Fruit fly (Drosophila melanogaster) whole organism, embryonic: ENCODE results near the gene CG31268.

Experiments used
- BtbVII ChIP-seq: fragments of 200-800 bp; sonication (Bioruptor generic); optimal IDR thresholded peaks from 3 replicates; lab custom pipeline; 2017; ENCODE audit warnings: missing biosample characterization, mild to moderate bottlenecking, missing genetic modification characterization
- CG10274 ChIP-seq: fragments of 200-800 bp; sonication (Bioruptor generic); optimal IDR thresholded peaks from 3 replicates; lab custom pipeline; 2017; ENCODE audit warnings: missing biosample characterization, mild to moderate bottlenecking, missing genetic modification characterization
- CG10543 ChIP-seq: fragments of 200-800 bp; sonication (Bioruptor generic); optimal IDR thresholded peaks from 3 replicates; lab custom pipeline; 2017; ENCODE audit warnings: missing biosample characterization, mild to moderate bottlenecking, missing genetic modification characterization, moderate library complexity
- CG11085 ChIP-seq: fragments of 200-800 bp; sonication (Bioruptor generic); IDR thresholded peaks from 2 replicates; pipeline ENCODE4 v1.3.6; 2022; ENCODE audit warnings: missing biosample characterization, missing genetic modification characterization
- CG11695 ChIP-seq: fragments of 200-800 bp; sonication (Bioruptor generic); IDR thresholded peaks from 3 replicates; pipeline ENCODE4 v1.3.6; 2022; ENCODE audit warnings: missing biosample characterization, missing genetic modification characterization
- CG14014 ChIP-seq: fragments of 200-800 bp; sonication (Bioruptor generic); IDR thresholded peaks from 2 replicates; pipeline ENCODE4 v1.3.6; 2022; ENCODE audit warnings: missing biosample characterization, missing genetic modification characterization
- CG14965 ChIP-seq: fragments of 200-800 bp; sonication (Bioruptor generic); optimal IDR thresholded peaks from 2 replicates; lab custom pipeline; 2016; ENCODE audit warnings: missing biosample characterization, missing genetic modification characterization, borderline replicate concordance
- CG16813 ChIP-seq: fragments of 200-800 bp; sonication (Bioruptor generic); IDR thresholded peaks from 3 replicates; pipeline ENCODE4 v1.3.6; 2022; ENCODE audit warnings: missing biosample characterization, missing genetic modification characterization; ENCODE audit not compliant: partially characterized antibody
- CG18262 ChIP-seq: fragments of 200-800 bp; optimal IDR thresholded peaks from 3 replicates; lab custom pipeline; 2019; ENCODE audit warnings: missing biosample characterization, mild to moderate bottlenecking, missing genetic modification characterization, moderate library complexity
- CG18599 ChIP-seq: fragments of 200-800 bp; sonication (Bioruptor generic); optimal IDR thresholded peaks from 3 replicates; lab custom pipeline; 2017; ENCODE audit warnings: missing biosample characterization, missing genetic modification characterization, mild to moderate bottlenecking, moderate library complexity, missing genetic modification reagents
- CG18764 ChIP-seq: fragments of 200-800 bp; sonication (Bioruptor generic); optimal IDR thresholded peaks from 3 replicates; lab custom pipeline; 2016; ENCODE audit warnings: missing biosample characterization, missing genetic modification characterization
- CG4328 ChIP-seq: fragments of 200-800 bp; sonication (Bioruptor generic); optimal IDR thresholded peaks from 3 replicates; lab custom pipeline; 2017; ENCODE audit warnings: missing biosample characterization, missing genetic modification reagents, missing genetic modification characterization
- CG4820 ChIP-seq: fragments of 200-800 bp; sonication (Bioruptor generic); optimal IDR thresholded peaks from 3 replicates; lab custom pipeline; 2016; ENCODE audit warnings: missing biosample characterization, missing genetic modification characterization
- CG7271 ChIP-seq: fragments of 200-800 bp; sonication (Bioruptor generic); optimal IDR thresholded peaks from 2 replicates; lab custom pipeline; 2018; ENCODE audit warnings: missing biosample characterization, mild to moderate bottlenecking, missing genetic modification characterization, moderate library complexity
- CG7963 ChIP-seq: fragments of 200-800 bp; sonication (Bioruptor generic); IDR thresholded peaks from 3 replicates; pipeline ENCODE4 v1.3.6; 2022; ENCODE audit warnings: missing biosample characterization, missing genetic modification characterization; ENCODE audit not compliant: partially characterized antibody
- CG9932 ChIP-seq: fragments of 200-800 bp; sonication (Bioruptor generic); IDR thresholded peaks from 2 replicates; pipeline ENCODE4 v1.3.6; 2022; ENCODE audit warnings: missing biosample characterization, missing genetic modification characterization
- D19A ChIP-seq: fragments of 200-800 bp; optimal IDR thresholded peaks from 3 replicates; lab custom pipeline; 2019; ENCODE audit warnings: missing biosample characterization, mild to moderate bottlenecking, missing genetic modification characterization, moderate library complexity
- Eip74EF ChIP-seq, 2 experiments: fragments of 200-800 bp in 1 of 2; fragments of >200 bp in 1 of 2; sonication (Bioruptor generic) in 1 of 2; optimal IDR thresholded peaks; 2 replicates each; lab custom pipeline; 2017 to 2019; ENCODE audit warnings: missing biosample characterization in 2 of 2, missing genetic modification characterization in 2 of 2, mild to moderate bottlenecking in 1 of 2, moderate library complexity in 1 of 2
- Ets65A ChIP-seq: fragments of 200-800 bp; sonication (Bioruptor generic); peaks from one replicate; lab custom pipeline; 2016; ENCODE audit warnings: missing biosample characterization, missing genetic modification characterization
- Fer3 ChIP-seq: fragments of 200-800 bp; sonication (Bioruptor generic); optimal IDR thresholded peaks from 2 replicates; lab custom pipeline; 2018; ENCODE audit warnings: missing biosample characterization, mild to moderate bottlenecking, missing genetic modification characterization, moderate library complexity
- HmgD ChIP-seq: fragments of 200-800 bp; sonication (Bioruptor generic); optimal IDR thresholded peaks from 3 replicates; lab custom pipeline; 2016; ENCODE audit warnings: missing biosample characterization, missing genetic modification characterization
- Hmx ChIP-seq: fragments of 200-800 bp; sonication (Bioruptor generic); optimal IDR thresholded peaks from 2 replicates; lab custom pipeline; 2016; ENCODE audit warnings: missing biosample characterization, missing genetic modification characterization
- Kr ChIP-seq: fragments of 200-800 bp; sonication (Bioruptor generic); optimal IDR thresholded peaks from 2 replicates; lab custom pipeline; 2017; ENCODE audit warnings: missing biosample characterization, mild to moderate bottlenecking, missing genetic modification characterization
- Lim3 ChIP-seq: fragments of 200-800 bp; sonication (Bioruptor generic); IDR thresholded peaks from 2 replicates; pipeline ENCODE4 v1.3.6; 2022; ENCODE audit warnings: missing biosample characterization, missing genetic modification characterization
- NC2α ChIP-seq: fragments of 200-800 bp; sonication (Bioruptor generic); optimal IDR thresholded peaks from 2 replicates; lab custom pipeline; 2016; ENCODE audit warnings: missing biosample characterization, missing genetic modification characterization
- Oaz ChIP-seq: fragments of 200-800 bp; sonication (Bioruptor generic); IDR thresholded peaks from 2 replicates; pipeline ENCODE4 v1.3.6; 2022; ENCODE audit warnings: missing biosample characterization, missing genetic modification characterization
- Spps ChIP-seq: fragments of 200-800 bp; sonication (Bioruptor generic); optimal IDR thresholded peaks from 2 replicates; lab custom pipeline; 2018; ENCODE audit warnings: missing biosample characterization, mild to moderate bottlenecking, missing genetic modification characterization
- TFAM ChIP-seq: fragments of 200-800 bp; sonication (Bioruptor generic); optimal IDR thresholded peaks from 2 replicates; lab custom pipeline; 2017; ENCODE audit warnings: missing biosample characterization, missing genetic modification characterization, inconsistent platforms
- Trl ChIP-seq, 3 experiments: fragments of >200 bp in 2 of 3; fragments of 200-800 bp in 1 of 3; sonication (Bioruptor generic) in 1 of 3; optimal IDR thresholded peaks; 2 replicates in 1 of 3; 3 replicates in 2 of 3; lab custom pipeline; 2016 to 2017; ENCODE audit warnings: missing biosample characterization in 1 of 3, missing genetic modification characterization in 1 of 3
- bbx ChIP-seq: fragments of 200-800 bp; sonication (Bioruptor generic); IDR thresholded peaks from 2 replicates; pipeline ENCODE4 v1.3.6; 2022; ENCODE audit warnings: missing biosample characterization, missing genetic modification characterization; ENCODE audit not compliant: partially characterized antibody
- corto ChIP-seq: fragments of 200-800 bp; sonication (Bioruptor generic); optimal IDR thresholded peaks from 2 replicates; lab custom pipeline; 2016; ENCODE audit warnings: missing biosample characterization, mild to moderate bottlenecking, missing genetic modification characterization, moderate library complexity
- dimm ChIP-seq: fragments of 200-800 bp; sonication (Bioruptor generic); IDR thresholded peaks from 2 replicates; pipeline ENCODE4 v1.3.6; 2022; ENCODE audit warnings: missing biosample characterization, missing genetic modification characterization
- lab ChIP-seq: fragments of 200-800 bp; sonication (Bioruptor generic); optimal IDR thresholded peaks from 3 replicates; lab custom pipeline; 2017; ENCODE audit warnings: missing biosample characterization, missing genetic modification characterization, mild to moderate bottlenecking, moderate library complexity, missing genetic modification reagents
- pan ChIP-seq, 4 experiments: fragments of >200 bp in 3 of 4; fragments of 200-800 bp in 1 of 4; sonication (Bioruptor generic) in 1 of 4; optimal IDR thresholded peaks in 3 of 4; IDR thresholded peaks in 1 of 4; 2 replicates each; pipeline versions ENCODE4 v1.3.6 to Lab custom; 2017 to 2022; ENCODE audit warnings: missing biosample characterization in 2 of 4, missing genetic modification characterization in 2 of 4, mixed read lengths in 1 of 4
- pfk ChIP-seq: fragments of 200-800 bp; sonication (Bioruptor generic); optimal IDR thresholded peaks from 2 replicates; lab custom pipeline; 2018; ENCODE audit warnings: missing biosample characterization, mild to moderate bottlenecking, missing genetic modification characterization, moderate library complexity
- prd ChIP-seq, 3 experiments: fragments of >200 bp in 2 of 3; fragments of 200-800 bp in 1 of 3; sonication (Bioruptor generic) in 1 of 3; optimal IDR thresholded peaks in 2 of 3; IDR thresholded peaks in 1 of 3; 2 replicates in 2 of 3; 3 replicates in 1 of 3; pipeline versions ENCODE4 v1.3.6 to Lab custom; 2017 to 2022; ENCODE audit warnings: missing biosample characterization in 1 of 3, missing genetic modification characterization in 1 of 3
- ro ChIP-seq: fragments of 200-800 bp; sonication (Bioruptor generic); IDR thresholded peaks from 2 replicates; pipeline ENCODE4 v1.3.6; 2022; ENCODE audit warnings: missing biosample characterization, missing genetic modification characterization
- scrt ChIP-seq: fragments of 200-800 bp; sonication (Bioruptor generic); optimal IDR thresholded peaks from 2 replicates; lab custom pipeline; 2018; ENCODE audit warnings: missing biosample characterization, mild to moderate bottlenecking, missing genetic modification characterization, moderate library complexity
- sima ChIP-seq: fragments of 200-800 bp; sonication (Bioruptor generic); optimal IDR thresholded peaks from 2 replicates; lab custom pipeline; 2016; ENCODE audit warnings: missing biosample characterization, missing genetic modification characterization
- sqz ChIP-seq: fragments of 200-800 bp; sonication (Bioruptor generic); optimal IDR thresholded peaks from 3 replicates; lab custom pipeline; 2018; ENCODE audit warnings: missing biosample characterization, mild to moderate bottlenecking, missing genetic modification characterization
- stwl ChIP-seq: fragments of 200-800 bp; sonication (Bioruptor generic); optimal IDR thresholded peaks from 3 replicates; lab custom pipeline; 2018; ENCODE audit warnings: missing biosample characterization, mild to moderate bottlenecking, missing genetic modification characterization, moderate library complexity
- sug ChIP-seq: fragments of 200-800 bp; optimal IDR thresholded peaks from 2 replicates; lab custom pipeline; 2019; ENCODE audit warnings: missing biosample characterization, mild to moderate bottlenecking, missing genetic modification characterization, moderate library complexity
- tap ChIP-seq: fragments of 200-800 bp; optimal IDR thresholded peaks from 3 replicates; lab custom pipeline; 2019; ENCODE audit warnings: missing biosample characterization, mild to moderate bottlenecking, missing genetic modification characterization, moderate library complexity
- twi ChIP-seq: fragments of 200-800 bp; optimal IDR thresholded peaks from 2 replicates; lab custom pipeline; 2019; ENCODE audit warnings: missing biosample characterization, mild to moderate bottlenecking, missing genetic modification characterization, moderate library complexity
- tx ChIP-seq: fragments of 200-800 bp; sonication (Bioruptor generic); optimal IDR thresholded peaks from 2 replicates; lab custom pipeline; 2016; ENCODE audit warnings: missing biosample characterization, missing genetic modification characterization
- zfh2 ChIP-seq: fragments of 200-800 bp; sonication (Bioruptor generic); optimal IDR thresholded peaks from 2 replicates; lab custom pipeline; 2016; ENCODE audit warnings: missing biosample characterization, missing genetic modification characterization

CG31268 gene

DNA sequence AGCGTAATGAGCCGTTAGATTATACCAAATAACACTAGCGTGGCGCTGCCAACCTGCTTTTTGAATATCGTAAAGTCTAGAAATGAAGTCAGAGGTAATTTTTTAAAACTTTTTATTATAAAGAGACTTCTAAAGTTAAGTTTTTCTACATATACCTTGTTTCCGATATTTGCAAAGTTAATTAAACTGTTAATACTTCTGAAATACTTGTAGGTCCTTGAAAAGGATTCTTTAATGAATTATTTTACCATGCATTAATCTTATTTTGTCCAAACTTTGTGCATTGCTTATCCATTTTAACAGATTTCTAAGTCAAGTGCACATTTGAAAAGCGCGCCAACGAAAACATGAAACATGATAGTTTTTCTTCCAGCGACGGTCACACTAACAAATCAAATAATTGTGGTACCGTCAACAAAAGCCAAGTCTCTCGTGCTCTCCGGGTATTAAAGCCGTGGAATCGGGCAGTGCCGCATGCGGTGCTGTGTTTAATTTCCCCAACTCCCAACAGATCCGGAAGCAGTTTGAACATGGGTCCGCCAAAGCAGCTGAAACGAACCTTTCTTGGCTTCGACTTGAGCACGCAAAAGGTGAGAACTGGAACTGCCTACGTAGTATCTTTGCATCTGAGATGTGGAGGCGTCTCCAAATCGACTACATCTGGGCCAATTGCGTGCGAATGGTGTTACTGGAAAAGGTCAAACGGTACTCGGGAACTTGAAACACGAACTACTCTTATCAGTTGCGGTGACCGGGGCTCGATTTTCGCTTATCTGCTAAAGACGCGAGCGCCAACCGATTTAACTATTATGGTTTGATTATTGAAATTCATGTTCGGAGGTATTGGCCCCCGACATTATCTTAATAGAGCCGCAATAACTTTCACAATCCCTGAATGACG, 35.3 kb upstream of the CG31268 start, which contains the start of the genes EMC2A and CG3534 (continued):
- TF ChIP-seq CG11085 (no peak), CG18262 (tag; lab: Kevin White, UChicago) (peak; percentile 49), tx (GFP tag; lab: Kevin White, UChicago) (no peak), CG7271 (tag; lab: Kevin White, UChicago) (no peak), CG10543 (GFP tag; lab: Kevin White, UChicago) (no peak), dimm (no peak), Oaz (GFP tag; lab: Robert Waterston, UW) (no peak), Trl (optimal IDR thresholded peaks at IDR 0.05; lab: Kevin White, UChicago) (peak in 1 of 2 experiments; percentile 8), Trl (GFP tag; optimal IDR thresholded peaks at IDR 0.05; lab: Kevin White, UChicago) (no peak), TFAM (GFP tag; lab: Kevin White, UChicago) (no peak), Ets65A (GFP tag; lab: Kevin White, UChicago) (no peak), Fer3 (tag; lab: Kevin White, UChicago) (no peak), zfh2 (GFP tag; lab: Kevin White, UChicago) (no peak), D19A (tag; lab: Kevin White, UChicago) (peak; percentile 37), CG7963 (GFP tag; lab: Robert Waterston, UW) (no peak), CG14014 (GFP tag; lab: Robert Waterston, UW) (0 out of 2 replicates have a peak, but pooled peaks have one; percentile 4), CG4328 (GFP tag; lab: Kevin White, UChicago) (no peak), CG16813 (GFP tag; lab: Robert Waterston, UW) (no peak), sima (GFP tag; lab: Kevin White, UChicago) (no peak), CG11695 (no peak), NC2α (GFP tag; lab: Kevin White, UChicago) (no peak), sqz (GFP tag; lab: Kevin White, UChicago) (no peak), pan (optimal IDR thresholded peaks at IDR 0.05; lab: Kevin White, UChicago) (no peak), pan (GFP tag; optimal IDR thresholded peaks at IDR 0.05 in 1 of 2, IDR thresholded peaks at IDR 0.05 in 1 of 2) (no peak), corto (GFP tag; lab: Kevin White, UChicago) (no peak), ro (GFP tag; lab: Robert Waterston, UW) (no peak), tap (no peak), prd (optimal IDR thresholded peaks at IDR 0.05; lab: Kevin White, UChicago) (no peak), prd (GFP tag; IDR thresholded peaks at IDR 0.05; lab: Robert Waterston, UW) (no peak; the same call in 2 of the 3 replicates), CG18764 (no peak), CG14965 (GFP tag; lab: Kevin White, UChicago) (no peak), Kr (GFP tag; lab: Kevin White, UChicago) (no peak), pfk (GFP tag; lab: Kevin White, UChicago) (no peak), Lim3 (GFP tag; lab: Robert Waterston, UW) (no peak), CG9932 (no peak), Hmx (peak; percentile 42), twi (tag; lab: Kevin White, UChicago) (no peak), BtbVII (GFP tag; lab: Kevin White, UChicago) (no peak), scrt (GFP tag; lab: Kevin White, UChicago) (no peak), CG10274 (no peak), Eip74EF (GFP tag; optimal IDR thresholded peaks at IDR 0.05; lab: Kevin White, UChicago) (peak in 1 of 2 experiments; percentile 56), lab (GFP tag; lab: Kevin White, UChicago) (peak; percentile 11), Spps (tag; lab: Kevin White, UChicago) (no peak), bbx (GFP tag; lab: Robert Waterston, UW) (peak; percentile 16; the same call in 1 of the 2 replicates), CG18599 (GFP tag; lab: Kevin White, UChicago) (no peak), stwl (tag; lab: Kevin White, UChicago) (peak; percentile 76), CG4820 (no peak), HmgD (no peak), sug (peak; percentile 20)
